Worm (Caenorhabditis elegans) whole organism, late embryonic: ENCODE results near the gene D1005.5.

Source experiments
- F13H6.1 ChIP-seq: sonication (generic microtip); optimal IDR thresholded peaks from 2 replicates; lab custom pipeline; 2016; ENCODE audit warnings: missing genetic modification characterization, missing compliant biosample characterization
- ahr-1 ChIP-seq: sonication (generic microtip); optimal IDR thresholded peaks from 2 replicates; lab custom pipeline; 2016; ENCODE audit warnings: missing genetic modification characterization, missing compliant biosample characterization
- ama-1 ChIP-seq: fragments of 150-350 bp; optimal IDR thresholded peaks from 2 replicates; lab custom pipeline; 2014
- ceh-30 ChIP-seq: fragments of 150-350 bp; optimal IDR thresholded peaks from 2 replicates; lab custom pipeline; 2014; ENCODE audit warnings: missing biosample characterization, missing genetic modification characterization
- ceh-34 ChIP-seq: sonication (generic microtip); optimal IDR thresholded peaks from 2 replicates; lab custom pipeline; 2016; ENCODE audit warnings: mild to moderate bottlenecking, missing genetic modification characterization, missing compliant biosample characterization
- ceh-9 ChIP-seq: sonication (generic microtip); optimal IDR thresholded peaks from 2 replicates; lab custom pipeline; 2016; ENCODE audit warnings: mild to moderate bottlenecking, missing genetic modification characterization, inconsistent platforms, missing compliant biosample characterization
- dve-1 ChIP-seq: sonication (generic microtip); optimal IDR thresholded peaks from 2 replicates; lab custom pipeline; 2017; ENCODE audit warnings: antibody characterized with exemption, mild to moderate bottlenecking, missing genetic modification characterization, missing compliant biosample characterization
- elt-2 ChIP-seq: sonication (generic microtip); optimal IDR thresholded peaks from 2 replicates; lab custom pipeline; 2016; ENCODE audit warnings: missing genetic modification reagents, missing genetic modification characterization, missing compliant biosample characterization
- fax-1 ChIP-seq: sonication (generic microtip); optimal IDR thresholded peaks from 2 replicates; lab custom pipeline; 2016; ENCODE audit warnings: missing genotype, missing genetic modification characterization, missing compliant biosample characterization
- hlh-6 ChIP-seq: sonication (generic microtip); optimal IDR thresholded peaks from 2 replicates; lab custom pipeline; 2016; ENCODE audit warnings: missing genotype, missing genetic modification characterization, missing compliant biosample characterization
- pha-4 ChIP-seq: fragments of 150-350 bp; optimal IDR thresholded peaks from 2 replicates; lab custom pipeline; 2018; ENCODE audit warnings: missing biosample characterization, missing genetic modification reagents, missing genetic modification characterization
- pqm-1 ChIP-seq: sonication (generic microtip); optimal IDR thresholded peaks from 2 replicates; lab custom pipeline; 2016; ENCODE audit warnings: missing genetic modification characterization, missing compliant biosample characterization
- tbx-2 ChIP-seq: sonication (generic microtip); optimal IDR thresholded peaks from 2 replicates; lab custom pipeline; 2016; ENCODE audit warnings: missing genetic modification characterization, missing compliant biosample characterization
- zip-5 ChIP-seq: sonication (generic microtip); optimal IDR thresholded peaks from 2 replicates; lab custom pipeline; 2016; ENCODE audit warnings: missing genetic modification characterization, missing compliant biosample characterization

DNA sequence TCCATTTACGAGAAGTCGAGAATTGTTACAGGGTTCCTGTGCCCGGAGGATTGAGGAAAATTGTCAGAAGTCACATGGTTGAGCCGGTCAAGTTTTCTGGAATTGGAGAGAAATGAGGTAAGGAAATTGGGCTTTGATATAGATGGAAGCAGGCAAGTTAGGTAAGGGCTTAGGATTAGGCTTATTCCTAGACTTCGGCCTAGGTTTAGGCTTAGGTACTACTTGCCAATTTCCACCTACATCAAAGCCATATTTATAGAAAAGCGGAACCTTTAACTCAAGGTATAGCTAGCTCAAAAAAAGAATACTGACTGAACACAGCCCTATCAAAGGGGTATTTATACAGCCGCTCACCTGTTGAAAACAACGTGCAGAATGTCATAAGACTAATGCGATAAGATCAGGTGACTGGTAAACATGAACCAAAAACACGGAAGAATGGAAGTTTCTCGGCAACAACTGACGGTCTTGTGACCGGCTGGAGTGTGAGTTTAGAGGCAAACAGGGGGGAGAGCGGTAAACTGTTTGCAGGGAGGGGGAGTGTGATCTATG lies 31.8 kb upstream of the D1005.5 start:
- TF ChIP-seq ceh-30 (tag; lab: Kevin White, UChicago) (no peak), ama-1 (lab: Kevin White, UChicago) (no peak), hlh-6 (tag; lab: Kevin White, UChicago) (peak; percentile 2), pqm-1 (tag; lab: Kevin White, UChicago) (peak; percentile 75), elt-2 (peak; percentile 10), fax-1 (tag; lab: Kevin White, UChicago) (no peak), dve-1 (tag; lab: Kevin White, UChicago) (no peak), ceh-34 (tag; lab: Kevin White, UChicago) (no peak), ahr-1 (tag; lab: Kevin White, UChicago) (no peak), zip-5 (no peak), F13H6.1 (tag; lab: Kevin White, UChicago) (no peak), ceh-9 (tag; lab: Kevin White, UChicago) (no peak), tbx-2 (tag; lab: Kevin White, UChicago) (no peak), pha-4 (tag; lab: Kevin White, UChicago) (no peak)
